Worm (Caenorhabditis elegans) whole organism, young adult: ENCODE measurements around the gene F13A2.5.
A peak's percentile ranks its signal among the peaks of the same experiment; 100 is the strongest.

Experiments
- C06A6.2 ChIP-seq: fragments of 200-800 bp; sonication (Bioruptor generic); conservative IDR thresholded peaks from 2 replicates; pipeline ENCODE4 v1.3.6; 2022; ENCODE audit warnings: missing genetic modification characterization, missing compliant biosample characterization
- D2030.7 ChIP-seq: fragments of 200-800 bp; sonication (Bioruptor generic); IDR thresholded peaks from 2 replicates; pipeline ENCODE4 v1.3.6; 2022; ENCODE audit warnings: missing genetic modification reagents, missing genetic modification characterization, missing compliant biosample characterization
- F10E7.11 ChIP-seq: sonication (generic microtip); optimal IDR thresholded peaks from 2 replicates; lab custom pipeline; 2017; ENCODE audit warnings: mild to moderate bottlenecking, missing genetic modification characterization, moderate library complexity, missing compliant biosample characterization
- F22D6.2 ChIP-seq: sonication (generic microtip); optimal IDR thresholded peaks from 2 replicates; lab custom pipeline; 2016; ENCODE audit warnings: mild to moderate bottlenecking, missing genetic modification characterization, missing compliant biosample characterization
- F49E8.2 ChIP-seq: sonication (generic microtip); optimal IDR thresholded peaks from 3 replicates; lab custom pipeline; 2017; ENCODE audit warnings: missing genetic modification characterization, mild to moderate bottlenecking, missing compliant biosample characterization, antibody characterized with exemption, moderate library complexity; ENCODE audit not compliant: insufficient read depth
- F52B5.7 ChIP-seq: sonication (generic microtip); optimal IDR thresholded peaks from 2 replicates; lab custom pipeline; 2016; ENCODE audit warnings: mild to moderate bottlenecking, missing genetic modification characterization, missing compliant biosample characterization
- K12H6.12 ChIP-seq: fragments of 200-800 bp; sonication (Bioruptor generic); optimal IDR thresholded peaks from 2 replicates; lab custom pipeline; 2018; ENCODE audit warnings: mild to moderate bottlenecking, missing genetic modification characterization, missing compliant biosample characterization
- T07F8.4 ChIP-seq: sonication (generic microtip); optimal IDR thresholded peaks from 2 replicates; lab custom pipeline; 2016; ENCODE audit warnings: mild to moderate bottlenecking, missing genetic modification characterization, moderate library complexity, missing compliant biosample characterization
- Y56A3A.18 ChIP-seq: fragments of 200-800 bp; sonication (Bioruptor generic); IDR thresholded peaks from 2 replicates; pipeline ENCODE4 v1.3.6; 2022; ENCODE audit warnings: missing genetic modification reagents, missing genetic modification characterization, missing compliant biosample characterization
- ZK185.1 ChIP-seq: sonication (generic microtip); optimal IDR thresholded peaks from 2 replicates; lab custom pipeline; 2016; ENCODE audit warnings: mild to moderate bottlenecking, missing genetic modification characterization, missing compliant biosample characterization; ENCODE audit not compliant: poor library complexity, severe bottlenecking
- akir-1 ChIP-seq: fragments of 200-800 bp; sonication (Bioruptor generic); optimal IDR thresholded peaks from 2 replicates; lab custom pipeline; 2018; ENCODE audit warnings: mild to moderate bottlenecking, missing genetic modification characterization, moderate library complexity, missing compliant biosample characterization
- attf-3 ChIP-seq: fragments of 200-800 bp; sonication (Bioruptor generic); conservative IDR thresholded peaks from 2 replicates; pipeline ENCODE4 v1.3.6; 2022; ENCODE audit warnings: missing genetic modification reagents, missing genetic modification characterization, missing compliant biosample characterization
- attf-6 ChIP-seq: fragments of 200-800 bp; sonication (Bioruptor generic); IDR thresholded peaks from 2 replicates; pipeline ENCODE4 v1.3.6; 2022; ENCODE audit warnings: missing genetic modification reagents, missing genetic modification characterization, missing compliant biosample characterization
- bed-2 ChIP-seq: fragments of 200-800 bp; sonication (Bioruptor generic); IDR thresholded peaks from 2 replicates; pipeline ENCODE4 v1.3.6; 2022; ENCODE audit warnings: missing genetic modification reagents, missing genetic modification characterization, missing compliant biosample characterization
- ccch-3 ChIP-seq: fragments of 200-800 bp; sonication (Bioruptor generic); optimal IDR thresholded peaks from 2 replicates; lab custom pipeline; 2018; ENCODE audit warnings: mild to moderate bottlenecking, missing genetic modification characterization, missing compliant biosample characterization
- ceh-40 ChIP-seq: fragments of 200-800 bp; sonication (Bioruptor generic); IDR thresholded peaks from 2 replicates; pipeline ENCODE4 v1.3.6; 2022; ENCODE audit warnings: missing genetic modification characterization, missing compliant biosample characterization
- ceh-79 ChIP-seq: sonication (generic microtip); optimal IDR thresholded peaks from 2 replicates; lab custom pipeline; 2017; ENCODE audit warnings: mild to moderate bottlenecking, missing genetic modification characterization, missing compliant biosample characterization
- die-1 ChIP-seq: sonication (generic microtip); optimal IDR thresholded peaks from 2 replicates; lab custom pipeline; 2016; ENCODE audit warnings: missing genotype, mild to moderate bottlenecking, missing genetic modification characterization, missing compliant biosample characterization
- efl-1 ChIP-seq: fragments of 150-350 bp; optimal IDR thresholded peaks from 2 replicates; lab custom pipeline; 2014; ENCODE audit warnings: missing biosample characterization, missing genetic modification reagents, missing genetic modification characterization
- egrh-3 ChIP-seq: fragments of 200-800 bp; sonication (Bioruptor generic); IDR thresholded peaks from 2 replicates; pipeline ENCODE4 v1.3.6; 2022; ENCODE audit warnings: missing genetic modification reagents, missing genetic modification characterization, missing compliant biosample characterization
- ekl-4 ChIP-seq: fragments of 200-800 bp; sonication (Bioruptor generic); IDR thresholded peaks from 2 replicates; pipeline ENCODE4 v1.3.6; 2022; ENCODE audit warnings: missing genetic modification reagents, missing genetic modification characterization, missing compliant biosample characterization
- gei-17 ChIP-seq: fragments of 200-800 bp; sonication (Bioruptor generic); optimal IDR thresholded peaks from 2 replicates; lab custom pipeline; 2018; ENCODE audit warnings: mild to moderate bottlenecking, missing genetic modification characterization, missing compliant biosample characterization
- hmg-1.2 ChIP-seq: fragments of 200-800 bp; sonication (Bioruptor generic); IDR thresholded peaks from 2 replicates; pipeline ENCODE4 v1.3.6; 2022; ENCODE audit warnings: missing genetic modification reagents, missing genetic modification characterization, missing compliant biosample characterization
- lag-1 ChIP-seq: fragments of 200-800 bp; sonication (Bioruptor generic); IDR thresholded peaks from 2 replicates; pipeline ENCODE4 v1.3.6; 2022; ENCODE audit warnings: missing genetic modification reagents, missing genetic modification characterization, missing compliant biosample characterization
- lin-26 ChIP-seq: fragments of 200-800 bp; sonication (Bioruptor generic); IDR thresholded peaks from 2 replicates; pipeline ENCODE4 v1.3.6; 2022; ENCODE audit warnings: missing genetic modification reagents, missing genetic modification characterization, missing compliant biosample characterization
- lin-35 ChIP-seq, 3 experiments: fragments of 150-350 bp in 2 of 3; sonication (generic microtip) in 1 of 3; optimal IDR thresholded peaks; 2 replicates each; lab custom pipeline; 2014 to 2018; ENCODE audit warnings: missing biosample characterization in 3 of 3, missing genetic modification characterization in 3 of 3, missing genetic modification reagents in 3 of 3
- lsl-1 ChIP-seq: fragments of 200-800 bp; sonication (Bioruptor generic); optimal IDR thresholded peaks from 2 replicates; lab custom pipeline; 2018; ENCODE audit warnings: mild to moderate bottlenecking, missing genetic modification characterization, moderate library complexity, missing compliant biosample characterization
- lsy-27 ChIP-seq: sonication (generic microtip); optimal IDR thresholded peaks from 2 replicates; lab custom pipeline; 2017; ENCODE audit warnings: missing genetic modification characterization, mild to moderate bottlenecking, missing compliant biosample characterization, antibody characterized with exemption, missing genotype, borderline replicate concordance; ENCODE audit not compliant: insufficient read depth
- madf-6 ChIP-seq: fragments of 200-800 bp; sonication (Bioruptor generic); IDR thresholded peaks from 2 replicates; pipeline ENCODE4 v1.3.6; 2022; ENCODE audit warnings: missing genetic modification reagents, missing genetic modification characterization, missing compliant biosample characterization
- mel-28 ChIP-seq: sonication (generic microtip); optimal IDR thresholded peaks from 2 replicates; lab custom pipeline; 2016; ENCODE audit warnings: borderline replicate concordance, mild to moderate bottlenecking, missing genetic modification characterization, missing compliant biosample characterization
- mes-4 ChIP-seq: sonication (generic microtip); optimal IDR thresholded peaks from 2 replicates; lab custom pipeline; 2016; ENCODE audit warnings: missing genotype, missing genetic modification characterization, missing compliant biosample characterization
- nhr-27 ChIP-seq: fragments of 200-800 bp; sonication (Bioruptor generic); optimal IDR thresholded peaks from 2 replicates; lab custom pipeline; 2018; ENCODE audit warnings: mild to moderate bottlenecking, missing genetic modification characterization, moderate library complexity, missing compliant biosample characterization
- nhr-90 ChIP-seq: sonication (generic microtip); optimal IDR thresholded peaks from 2 replicates; lab custom pipeline; 2016; ENCODE audit warnings: missing genotype, mild to moderate bottlenecking, missing genetic modification characterization, missing compliant biosample characterization
- pbrm-1 ChIP-seq: fragments of 200-800 bp; sonication (Bioruptor generic); IDR thresholded peaks from 2 replicates; pipeline ENCODE4 v1.3.6; 2022; ENCODE audit warnings: missing genetic modification reagents, missing genetic modification characterization, missing compliant biosample characterization
- rcor-1 ChIP-seq: fragments of 200-800 bp; sonication (Bioruptor generic); IDR thresholded peaks from 2 replicates; pipeline ENCODE4 v1.3.6; 2022; ENCODE audit warnings: missing genetic modification reagents, missing genetic modification characterization, missing compliant biosample characterization
- rec-8 ChIP-seq, 2 experiments: sonication (generic microtip); optimal IDR thresholded peaks; 2 replicates each; lab custom pipeline; 2016; ENCODE audit warnings: mild to moderate bottlenecking in 2 of 2, missing genetic modification characterization in 2 of 2, missing genetic modification reagents in 2 of 2, missing genotype in 2 of 2, missing biosample characterization in 1 of 2, missing compliant biosample characterization in 1 of 2, moderate library complexity in 1 of 2
- snpc-1.1 ChIP-seq: sonication (generic microtip); optimal IDR thresholded peaks from 2 replicates; lab custom pipeline; 2017; ENCODE audit warnings: missing genetic modification characterization, mild to moderate bottlenecking, missing compliant biosample characterization, antibody characterized with exemption, moderate library complexity, missing genotype, missing genetic modification reagents; ENCODE audit not compliant: insufficient read depth
- snpc-3.4 ChIP-seq: sonication (generic microtip); optimal IDR thresholded peaks from 2 replicates; lab custom pipeline; 2017; ENCODE audit warnings: missing genetic modification characterization, mild to moderate bottlenecking, missing compliant biosample characterization, antibody characterized with exemption, moderate library complexity, missing genotype, missing genetic modification reagents
- sptf-2 ChIP-seq: fragments of 200-800 bp; sonication (Bioruptor generic); optimal IDR thresholded peaks from 2 replicates; lab custom pipeline; 2018; ENCODE audit warnings: mild to moderate bottlenecking, missing genetic modification characterization, missing compliant biosample characterization
- tbp1 ChIP-seq: fragments of 200-800 bp; sonication (Bioruptor generic); optimal IDR thresholded peaks from 2 replicates; lab custom pipeline; 2018; ENCODE audit warnings: mild to moderate bottlenecking, missing genetic modification characterization, missing compliant biosample characterization
- unc-130 ChIP-seq: sonication (generic microtip); optimal IDR thresholded peaks from 2 replicates; lab custom pipeline; 2016; ENCODE audit warnings: missing genetic modification reagents, missing genetic modification characterization, missing compliant biosample characterization
- unc-62 ChIP-seq: fragments of 150-350 bp; optimal IDR thresholded peaks from 2 replicates; lab custom pipeline; 2014; ENCODE audit warnings: missing biosample characterization, missing genetic modification reagents, missing genetic modification characterization
- zfh-2 ChIP-seq: fragments of 200-800 bp; sonication (Bioruptor generic); conservative IDR thresholded peaks from 2 replicates; pipeline ENCODE4 v1.3.6; 2022; ENCODE audit warnings: missing genetic modification reagents, missing genetic modification characterization, missing compliant biosample characterization
- ztf-22 ChIP-seq: fragments of 200-800 bp; sonication (Bioruptor generic); optimal IDR thresholded peaks from 2 replicates; lab custom pipeline; 2018; ENCODE audit warnings: mild to moderate bottlenecking, missing genetic modification characterization, moderate library complexity, missing compliant biosample characterization
- ztf-25 ChIP-seq: fragments of 200-800 bp; sonication (Bioruptor generic); IDR thresholded peaks from 2 replicates; pipeline ENCODE4 v1.3.6; 2022; ENCODE audit warnings: missing genetic modification reagents, missing genetic modification characterization, missing compliant biosample characterization

Gene F13A2.5

ce11 chrV:4373656-4374055, 28.1 kb downstream of the F13A2.5 start (continued):
- TF ChIP-seq rcor-1 (GFP tag; lab: Robert Waterston, UW) (no peak), akir-1 (GFP tag; lab: Kevin White, UChicago) (no peak), mes-4 (tag; lab: Kevin White, UChicago) (no peak), hmg-1.2 (GFP tag; lab: Robert Waterston, UW) (no peak), ccch-3 (GFP tag; lab: Kevin White, UChicago) (no peak), F22D6.2 (no peak), die-1 (tag; lab: Kevin White, UChicago) (no peak), snpc-1.1 (tag; lab: Kevin White, UChicago) (no peak), ZK185.1 (tag; lab: Kevin White, UChicago) (no peak), D2030.7 (GFP tag; lab: Robert Waterston, UW) (0 out of 2 replicates have a peak, but pooled peaks have one; percentile 28), nhr-27 (no peak), attf-3 (GFP tag; lab: Robert Waterston, UW) (no peak), madf-6 (GFP tag; lab: Robert Waterston, UW) (peak; percentile 59), bed-2 (GFP tag; lab: Robert Waterston, UW) (no peak), lin-35 (GFP tag; optimal IDR thresholded peaks at IDR 0.05; lab: Kevin White, UChicago) (no peak), lin-26 (no peak), rec-8 (tag; optimal IDR thresholded peaks at IDR 0.05; lab: Kevin White, UChicago) (peak in 1 of 2 experiments; percentile 24), pbrm-1 (GFP tag; lab: Robert Waterston, UW) (no peak), ceh-79 (tag; lab: Kevin White, UChicago) (no peak), efl-1 (GFP tag; lab: Kevin White, UChicago) (no peak), unc-130 (GFP tag; lab: Kevin White, UChicago) (no peak), T07F8.4 (no peak), unc-62 (GFP tag; lab: Kevin White, UChicago) (no peak), attf-6 (no peak)

ce11 chrV:4372986-4373385, 28.8 kb downstream of the F13A2.5 start:
- no peak for TF ChIP-seq die-1 (tag; lab: Kevin White, UChicago)
- TF ChIP-seq lag-1: no peak
- TF ChIP-seq lsy-27 (tag; lab: Kevin White, UChicago): no peak
- TF ChIP-seq F49E8.2: no peak
- TF ChIP-seq zfh-2 (GFP tag; lab: Robert Waterston, UW): peak; percentile 85
- TF ChIP-seq lsl-1: no peak
- no peak for TF ChIP-seq gei-17 (GFP tag; lab: Kevin White, UChicago)
- TF ChIP-seq egrh-3 (GFP tag; lab: Robert Waterston, UW): peak; percentile 51; the same call in 1 of the 2 replicates
- TF ChIP-seq mel-28 (tag; lab: Kevin White, UChicago): no peak

- TF ChIP-seq F52B5.7 (no peak), ekl-4 (GFP tag; lab: Robert Waterston, UW) (no peak), ztf-25 (GFP tag; lab: Robert Waterston, UW) (no peak), Y56A3A.18 (GFP tag; lab: Robert Waterston, UW) (no peak), snpc-3.4 (tag; lab: Kevin White, UChicago) (peak; percentile 17), tbp1 (GFP tag; lab: Kevin White, UChicago) (no peak), die-1 (tag; lab: Kevin White, UChicago) (no peak), madf-6 (GFP tag; lab: Robert Waterston, UW) (peak; percentile 89), ztf-22 (GFP tag; lab: Kevin White, UChicago) (no peak), ceh-40 (GFP tag; lab: Robert Waterston, UW) (no peak), F10E7.11 (tag; lab: Kevin White, UChicago) (no peak), snpc-1.1 (tag; lab: Kevin White, UChicago) (no peak), bed-2 (GFP tag; lab: Robert Waterston, UW) (no peak), C06A6.2 (GFP tag; lab: Robert Waterston, UW) (no peak), nhr-90 (tag; lab: Kevin White, UChicago) (no peak), K12H6.12 (tag; lab: Kevin White, UChicago) (no peak), sptf-2 (GFP tag; lab: Kevin White, UChicago) (no peak)
Observed at ce11 chrV:4371309-4371933, 30.3 kb downstream of the F13A2.5 start, which contains the start of the genes gmpr-1 and fipp-1. TSS of gene gmpr-1 (minus strand) at chrV:4371383. TSS of gene fipp-1 (plus strand) at chrV:4371807.
